Worm (Caenorhabditis elegans) whole organism, L1 larva: ENCODE measurements around the gene K10G6.5.

Experiments
- C16A3.4 ChIP-seq: fragments of 150-350 bp; optimal IDR thresholded peaks from 2 replicates; lab custom pipeline; 2014; ENCODE audit warnings: missing biosample characterization, missing genetic modification characterization
- Y116A8C.19 ChIP-seq: sonication (generic microtip); optimal IDR thresholded peaks from 2 replicates; lab custom pipeline; 2016; ENCODE audit warnings: missing compliant biosample characterization, missing genetic modification characterization, borderline replicate concordance
- alr-1 ChIP-seq: fragments of 200-800 bp; sonication (Bioruptor generic); optimal IDR thresholded peaks from 2 replicates; lab custom pipeline; 2018; ENCODE audit warnings: borderline replicate concordance, mild to moderate bottlenecking, missing genetic modification characterization, missing compliant biosample characterization
- aly-2 ChIP-seq: fragments of 150-350 bp; optimal IDR thresholded peaks from 2 replicates; lab custom pipeline; 2014; ENCODE audit warnings: missing biosample characterization, missing genetic modification characterization
- ceh-82 ChIP-seq, 3 experiments: fragments of 150-350 bp in 1 of 3; sonication (generic microtip) in 2 of 3; optimal IDR thresholded peaks; 2 replicates each; lab custom pipeline; 2014 to 2017; ENCODE audit warnings: missing biosample characterization in 3 of 3, missing genetic modification characterization in 3 of 3
- ces-1 ChIP-seq: fragments of 150-350 bp; optimal IDR thresholded peaks from 2 replicates; lab custom pipeline; 2014; ENCODE audit warnings: missing biosample characterization, missing genetic modification reagents, missing genetic modification characterization
- dpl-1 ChIP-seq, 3 experiments: fragments of 150-350 bp in 2 of 3; sonication (generic microtip) in 1 of 3; optimal IDR thresholded peaks; 2 replicates each; lab custom pipeline; 2014 to 2017; ENCODE audit warnings: missing biosample characterization in 3 of 3, missing genetic modification characterization in 3 of 3, missing genetic modification reagents in 3 of 3
- efl-1 ChIP-seq, 4 experiments: fragments of 150-350 bp; optimal IDR thresholded peaks in 3 of 4; peaks in 1 of 4; 1 replicate in 1 of 4; 2 replicates in 3 of 4; lab custom pipeline; 2014; ENCODE audit warnings: missing biosample characterization in 2 of 4, missing genetic modification characterization in 2 of 4, missing genetic modification reagents in 2 of 4
- efl-3 ChIP-seq: fragments of 200-800 bp; sonication (Bioruptor generic); optimal IDR thresholded peaks from 2 replicates; lab custom pipeline; 2018; ENCODE audit warnings: mild to moderate bottlenecking, missing genetic modification characterization, missing compliant biosample characterization
- egl-27 ChIP-seq, 2 experiments: fragments of 150-350 bp in 1 of 2; sonication (generic microtip); optimal IDR thresholded peaks; 3 replicates each; lab custom pipeline; 2017 to 2018; ENCODE audit warnings: missing biosample characterization in 2 of 2, missing genetic modification characterization in 2 of 2, missing genetic modification reagents in 2 of 2
- elt-2 ChIP-seq: sonication (generic microtip); optimal IDR thresholded peaks from 2 replicates; lab custom pipeline; 2016; ENCODE audit warnings: missing genetic modification characterization, mild to moderate bottlenecking, inconsistent platforms, missing compliant biosample characterization, missing genetic modification reagents
- elt-3 ChIP-seq, 6 experiments: fragments of 150-350 bp in 1 of 6; sonication (generic microtip); optimal IDR thresholded peaks; 2 replicates each; lab custom pipeline; 2017 to 2018; ENCODE audit warnings: missing biosample characterization in 6 of 6, missing genetic modification characterization in 6 of 6, inconsistent platforms in 1 of 6
- ets-5 ChIP-seq: fragments of 200-800 bp; sonication (Bioruptor generic); IDR thresholded peaks from 2 replicates; pipeline ENCODE4 v1.3.6; 2022; ENCODE audit warnings: missing genetic modification characterization, missing compliant biosample characterization
- fkh-10 ChIP-seq: sonication (generic microtip); optimal IDR thresholded peaks from 2 replicates; lab custom pipeline; 2017; ENCODE audit warnings: missing biosample characterization, missing genetic modification reagents, missing genetic modification characterization
- fkh-4 ChIP-seq: sonication (generic microtip); optimal IDR thresholded peaks from 2 replicates; lab custom pipeline; 2016; ENCODE audit warnings: missing compliant biosample characterization, missing genetic modification characterization, borderline replicate concordance
- fkh-8 ChIP-seq: sonication (generic microtip); optimal IDR thresholded peaks from 2 replicates; lab custom pipeline; 2016; ENCODE audit warnings: mild to moderate bottlenecking, missing genetic modification characterization, missing compliant biosample characterization
- hlh-17 ChIP-seq: fragments of 200-800 bp; sonication (Bioruptor generic); optimal IDR thresholded peaks from 2 replicates; lab custom pipeline; 2018; ENCODE audit warnings: missing genetic modification characterization, mild to moderate bottlenecking, missing compliant biosample characterization, moderate library complexity, borderline replicate concordance
- hlh-4 ChIP-seq: sonication (generic microtip); optimal IDR thresholded peaks from 2 replicates; lab custom pipeline; 2016; ENCODE audit warnings: mild to moderate bottlenecking, missing genetic modification characterization, missing compliant biosample characterization
- hpl-2 ChIP-seq: fragments of 150-350 bp; optimal IDR thresholded peaks from 2 replicates; lab custom pipeline; 2014; ENCODE audit warnings: missing biosample characterization, missing genetic modification reagents, missing genetic modification characterization
- lin-13 ChIP-seq: fragments of 150-350 bp; optimal IDR thresholded peaks from 2 replicates; lab custom pipeline; 2014; ENCODE audit warnings: missing biosample characterization, missing genetic modification reagents, missing genetic modification characterization
- lin-14 ChIP-seq: fragments of 200-800 bp; sonication (Bioruptor generic); optimal IDR thresholded peaks from 2 replicates; lab custom pipeline; 2018; ENCODE audit warnings: mild to moderate bottlenecking, missing genetic modification characterization, moderate library complexity, missing compliant biosample characterization
- lin-15B ChIP-seq: fragments of 150-350 bp; sonication (generic microtip); optimal IDR thresholded peaks from 3 replicates; lab custom pipeline; 2014; ENCODE audit warnings: missing biosample characterization, missing genetic modification characterization
- lin-35 ChIP-seq, 2 experiments: fragments of 150-350 bp; optimal IDR thresholded peaks; 2 replicates each; lab custom pipeline; 2014; ENCODE audit warnings: missing biosample characterization in 2 of 2, missing genetic modification characterization in 2 of 2, missing genetic modification reagents in 2 of 2
- lsy-2 ChIP-seq, 2 experiments: fragments of 150-350 bp; optimal IDR thresholded peaks; 2 replicates each; lab custom pipeline; 2014; ENCODE audit warnings: missing biosample characterization in 2 of 2, missing genetic modification characterization in 2 of 2
- nhr-12 ChIP-seq: sonication (generic microtip); optimal IDR thresholded peaks from 2 replicates; lab custom pipeline; 2017; ENCODE audit warnings: missing biosample characterization, missing genetic modification characterization
- nhr-237 ChIP-seq: fragments of 150-350 bp; optimal IDR thresholded peaks from 2 replicates; lab custom pipeline; 2014; ENCODE audit warnings: missing biosample characterization, missing genetic modification characterization
- nhr-47 ChIP-seq: sonication (generic microtip); optimal IDR thresholded peaks from 2 replicates; lab custom pipeline; 2016; ENCODE audit warnings: mild to moderate bottlenecking, missing genetic modification characterization, moderate library complexity, missing compliant biosample characterization
- nhr-71 ChIP-seq: sonication (generic microtip); optimal IDR thresholded peaks from 2 replicates; lab custom pipeline; 2016; ENCODE audit warnings: mild to moderate bottlenecking, missing genetic modification characterization, moderate library complexity, missing compliant biosample characterization
- nhr-76 ChIP-seq: sonication (generic microtip); optimal IDR thresholded peaks from 2 replicates; lab custom pipeline; 2017; ENCODE audit warnings: missing biosample characterization, missing genetic modification characterization
- nhr-77 ChIP-seq: fragments of 150-350 bp; optimal IDR thresholded peaks from 2 replicates; lab custom pipeline; 2014; ENCODE audit warnings: missing biosample characterization, missing genetic modification characterization
- nhr-84 ChIP-seq: sonication (generic microtip); optimal IDR thresholded peaks from 2 replicates; lab custom pipeline; 2017; ENCODE audit warnings: missing biosample characterization, missing genetic modification characterization
- nhr-90 ChIP-seq: sonication (generic microtip); optimal IDR thresholded peaks from 2 replicates; lab custom pipeline; 2016; ENCODE audit warnings: mild to moderate bottlenecking, missing genetic modification characterization, missing compliant biosample characterization; ENCODE audit not compliant: poor library complexity
- pqm-1 ChIP-seq: sonication (generic microtip); optimal IDR thresholded peaks from 3 replicates; lab custom pipeline; 2017; ENCODE audit warnings: missing biosample characterization, missing genetic modification characterization
- rnt-1 ChIP-seq: sonication (generic microtip); optimal IDR thresholded peaks from 2 replicates; lab custom pipeline; 2016; ENCODE audit warnings: mild to moderate bottlenecking, missing genetic modification characterization, moderate library complexity, missing compliant biosample characterization
- snpc-4 ChIP-seq: fragments of 150-350 bp; optimal IDR thresholded peaks from 2 replicates; lab custom pipeline; 2014; ENCODE audit warnings: missing biosample characterization, missing genetic modification characterization
- snu-23 ChIP-seq: sonication (generic microtip); optimal IDR thresholded peaks from 2 replicates; lab custom pipeline; 2016; ENCODE audit warnings: missing genetic modification characterization, missing compliant biosample characterization
- sup-37 ChIP-seq: fragments of 200-800 bp; sonication (Bioruptor generic); optimal IDR thresholded peaks from 2 replicates; lab custom pipeline; 2018; ENCODE audit warnings: mild to moderate bottlenecking, missing genetic modification characterization, missing compliant biosample characterization
- swsn-7 ChIP-seq: sonication (generic microtip); optimal IDR thresholded peaks from 2 replicates; lab custom pipeline; 2016; ENCODE audit warnings: missing genetic modification characterization, missing compliant biosample characterization
- tbx-2 ChIP-seq: sonication (generic microtip); optimal IDR thresholded peaks from 2 replicates; lab custom pipeline; 2016; ENCODE audit warnings: missing genetic modification characterization, missing compliant biosample characterization
- tlp-1 ChIP-seq: fragments of 150-350 bp; optimal IDR thresholded peaks from 2 replicates; lab custom pipeline; 2014; ENCODE audit warnings: missing biosample characterization, missing genetic modification characterization
- unc-86 ChIP-seq: sonication (generic microtip); optimal IDR thresholded peaks from 2 replicates; lab custom pipeline; 2016; ENCODE audit warnings: missing genetic modification characterization, missing compliant biosample characterization
- vab-15 ChIP-seq: sonication (generic microtip); optimal IDR thresholded peaks from 2 replicates; lab custom pipeline; 2017; ENCODE audit warnings: missing genotype, mild to moderate bottlenecking, missing genetic modification characterization, missing compliant biosample characterization
- xbp-1 ChIP-seq: sonication (generic microtip); optimal IDR thresholded peaks from 2 replicates; lab custom pipeline; 2016; ENCODE audit warnings: missing genetic modification characterization, missing compliant biosample characterization
- zag-1 ChIP-seq: fragments of 150-350 bp; optimal IDR thresholded peaks from 2 replicates; lab custom pipeline; 2014; ENCODE audit warnings: missing biosample characterization, missing genetic modification characterization
- ztf-4 ChIP-seq: fragments of 150-350 bp; optimal IDR thresholded peaks from 2 replicates; lab custom pipeline; 2014; ENCODE audit warnings: missing biosample characterization, missing genetic modification characterization

The K10G6.5 gene

DNA sequence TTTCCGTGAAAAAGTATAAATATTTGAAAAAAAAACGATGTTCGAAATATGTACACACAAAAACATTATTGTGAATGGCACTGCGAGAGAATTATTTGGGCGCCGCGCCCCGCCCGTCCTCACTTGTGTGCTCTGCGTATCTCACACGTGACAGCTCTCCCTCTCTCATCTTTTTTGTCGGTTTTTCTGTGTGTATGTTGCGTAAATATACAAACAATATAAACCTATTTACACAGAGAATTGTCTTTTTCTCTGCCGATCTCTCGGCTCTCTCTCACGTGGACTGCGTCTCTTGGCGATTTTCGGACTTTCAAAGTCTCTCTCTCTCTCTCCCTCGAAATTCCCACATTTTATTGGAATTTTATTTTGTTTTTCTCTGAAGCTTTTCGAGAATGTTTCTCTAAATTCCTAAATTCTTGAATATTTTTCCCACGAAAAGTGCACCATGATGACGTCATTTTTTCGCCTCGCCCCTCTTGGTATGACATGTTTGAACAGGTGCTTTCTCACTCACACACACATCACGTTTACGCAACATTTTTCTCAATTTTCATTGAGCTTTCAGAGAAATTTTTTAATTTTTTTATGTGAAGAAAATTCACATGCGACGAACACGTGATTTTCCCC is 28.3 kb upstream of the K10G6.5 start (continued):
- TF ChIP-seq lin-14 (GFP tag; lab: Kevin White, UChicago), result peak; percentile 97
- TF ChIP-seq sup-37 (GFP tag; lab: Kevin White, UChicago), result peak; percentile 60
- TF ChIP-seq nhr-90 (tag; lab: Kevin White, UChicago), result peak; percentile 59
- peak; percentile 81 for TF ChIP-seq nhr-77 (tag; lab: Kevin White, UChicago)
- peak; percentile 56 for TF ChIP-seq lin-13 (GFP tag; lab: Kevin White, UChicago)
- no peak for TF ChIP-seq Y116A8C.19
- TF ChIP-seq fkh-4 (tag; lab: Kevin White, UChicago), result no peak
- peak; percentile 48 for TF ChIP-seq xbp-1 (tag; lab: Kevin White, UChicago)

DNA sequence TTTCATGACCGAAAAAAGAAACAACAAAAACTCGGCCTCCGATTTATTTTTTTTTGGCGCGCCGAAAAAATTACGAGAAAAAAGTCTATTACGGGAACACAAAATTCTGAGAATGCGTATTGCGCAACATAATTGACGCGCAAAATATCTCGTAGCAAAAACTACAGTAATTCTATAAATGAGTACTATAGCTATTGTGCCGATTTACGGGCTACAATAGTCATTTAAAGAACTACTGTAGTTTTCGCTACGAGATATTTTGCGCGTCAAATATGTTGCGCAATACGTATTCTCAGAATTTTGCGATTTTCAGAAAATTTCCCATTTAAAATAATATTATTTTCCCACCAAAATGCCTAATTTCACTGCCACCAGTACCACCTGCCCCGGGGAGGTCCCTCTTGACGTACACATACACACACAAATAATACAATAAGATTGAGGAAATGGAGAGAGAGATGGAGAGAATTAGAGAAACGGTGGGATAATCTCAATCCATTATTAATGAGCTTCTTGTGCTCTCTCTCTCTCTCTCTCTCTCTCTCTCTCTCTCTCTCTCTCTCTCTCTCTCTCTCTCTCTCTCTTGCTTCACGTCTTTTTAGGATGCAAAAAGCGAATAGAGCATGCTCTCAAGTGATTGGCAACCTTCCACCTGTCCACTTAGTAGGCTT is 27.5 kb upstream of the K10G6.5 start:
- TF ChIP-seq fkh-8 (no peak), efl-3 (no peak), unc-86 (tag; lab: Kevin White, UChicago) (peak; percentile 35), lin-14 (GFP tag; lab: Kevin White, UChicago) (peak; percentile 60)
- TF ChIP-seq, all 84 proteins: peak for 2

- TF ChIP-seq fkh-4 (tag; lab: Kevin White, UChicago) (no peak), nhr-90 (tag; lab: Kevin White, UChicago) (no peak), fkh-10 (peak; percentile 53), alr-1 (tag; lab: Kevin White, UChicago) (no peak), snu-23 (peak; percentile 7), hlh-17 (GFP tag; lab: Kevin White, UChicago) (no peak), hlh-4 (tag; lab: Kevin White, UChicago) (no peak), pqm-1 (tag; lab: Kevin White, UChicago) (no peak), elt-3 (tag; optimal IDR thresholded peaks at IDR 0.05; lab: Kevin White, UChicago) (no peak), aly-2 (tag; lab: Kevin White, UChicago) (no peak), efl-1 (optimal IDR thresholded peaks at IDR 0.05; lab: Kevin White, UChicago) (peak; percentile 24 to 31), efl-1 (GFP tag; optimal IDR thresholded peaks at IDR 0.05 in 1 of 2; lab: Kevin White, UChicago) (no peak), rnt-1 (tag; lab: Kevin White, UChicago) (no peak), lin-35 (GFP tag; optimal IDR thresholded peaks at IDR 0.05; lab: Kevin White, UChicago) (no peak), zag-1 (tag; lab: Kevin White, UChicago) (peak; percentile 74), nhr-71 (tag; lab: Kevin White, UChicago) (peak; percentile 26), tbx-2 (tag; lab: Kevin White, UChicago) (peak; percentile 1), ceh-82 (tag; optimal IDR thresholded peaks at IDR 0.05; lab: Kevin White, UChicago) (peak in 1 of 3 experiments; percentile 24), swsn-7 (peak; percentile 9), lin-13 (GFP tag; lab: Kevin White, UChicago) (no peak), ets-5 (GFP tag; lab: Robert Waterston, UW) (no peak), nhr-77 (tag; lab: Kevin White, UChicago) (no peak), hpl-2 (GFP tag; lab: Kevin White, UChicago) (no peak), nhr-84 (no peak), ces-1 (GFP tag; lab: Kevin White, UChicago) (no peak), tlp-1 (no peak), vab-15 (no peak), lin-15B (tag; lab: Kevin White, UChicago) (no peak), fkh-8 (no peak), snpc-4 (tag; lab: Kevin White, UChicago) (no peak), nhr-47 (tag; lab: Kevin White, UChicago) (no peak), C16A3.4 (no peak), nhr-76 (no peak), elt-2 (tag; lab: Kevin White, UChicago) (no peak), ztf-4 (no peak), dpl-1 (GFP tag; optimal IDR thresholded peaks at IDR 0.05; lab: Kevin White, UChicago) (no peak), lsy-2 (tag; optimal IDR thresholded peaks at IDR 0.05; lab: Kevin White, UChicago) (peak in 1 of 2 experiments; percentile 52), nhr-12 (tag; lab: Kevin White, UChicago) (no peak), sup-37 (GFP tag; lab: Kevin White, UChicago) (no peak), lin-14 (GFP tag; lab: Kevin White, UChicago) (peak; percentile 80), egl-27 (tag; optimal IDR thresholded peaks at IDR 0.05; lab: Kevin White, UChicago) (no peak), nhr-237 (tag; lab: Kevin White, UChicago) (no peak)
Measured at ce11 chrII:3960276-3960675, 26.8 kb upstream of the K10G6.5 start.
